Fruit fly (Drosophila melanogaster) whole organism, wandering third instar larva: Measurements from ENCODE around the gene CG17549.

Experiments used
- CG32264 ChIP-seq: fragments of 200-800 bp; sonication (Bioruptor generic); optimal IDR thresholded peaks from 2 replicates; lab custom pipeline; 2016; ENCODE audit warnings: missing biosample characterization, missing genetic modification characterization
- CG9705 ChIP-seq: fragments of 200-800 bp; sonication (Bioruptor generic); optimal IDR thresholded peaks from 2 replicates; lab custom pipeline; 2018; ENCODE audit warnings: missing biosample characterization, mild to moderate bottlenecking, missing genetic modification characterization
- CrebA ChIP-seq: fragments of 200-800 bp; sonication (Bioruptor generic); optimal IDR thresholded peaks from 2 replicates; lab custom pipeline; 2016; ENCODE audit warnings: missing biosample characterization, mild to moderate bottlenecking, missing genetic modification characterization, borderline replicate concordance
- Dif ChIP-seq: fragments of 200-275, 200-300 bp; sonication (Bioruptor generic); optimal IDR thresholded peaks from 2 replicates; lab custom pipeline; 2018; ENCODE audit warnings: missing biosample characterization, missing genetic modification characterization; ENCODE audit not compliant: partially characterized antibody
- HLH106 ChIP-seq: fragments of 200-800 bp; optimal IDR thresholded peaks from 3 replicates; lab custom pipeline; 2019; ENCODE audit warnings: missing biosample characterization, mild to moderate bottlenecking, missing genetic modification characterization, moderate library complexity
- Hnf4 ChIP-seq: fragments of 200-800 bp; sonication (Bioruptor generic); optimal IDR thresholded peaks from 2 replicates; lab custom pipeline; 2016; ENCODE audit warnings: missing biosample characterization, mild to moderate bottlenecking, missing genetic modification characterization
- Hr78 ChIP-seq: fragments of >200 bp; optimal IDR thresholded peaks from 2 replicates; lab custom pipeline; 2017; ENCODE audit warnings: missing biosample characterization, missing genetic modification characterization
- Hr83 ChIP-seq: fragments of 200-300 bp; sonication (Bioruptor generic); optimal IDR thresholded peaks from 2 replicates; lab custom pipeline; 2016; ENCODE audit warnings: missing biosample characterization, mild to moderate bottlenecking, missing genetic modification characterization, moderate library complexity; ENCODE audit not compliant: poor library complexity, severe bottlenecking
- Myc ChIP-seq: fragments of >200 bp; optimal IDR thresholded peaks from 2 replicates; lab custom pipeline; 2017
- N ChIP-seq: fragments of >200 bp; optimal IDR thresholded peaks from 2 replicates; lab custom pipeline; 2018; ENCODE audit warnings: missing biosample characterization, missing external identifiers, missing genetic modification characterization
- OdsH ChIP-seq: fragments of 200-800 bp; sonication (Bioruptor generic); optimal IDR thresholded peaks from 2 replicates; lab custom pipeline; 2016; ENCODE audit warnings: missing biosample characterization, mild to moderate bottlenecking, missing genetic modification characterization
- Rel ChIP-seq, 2 experiments: fragments of 200-800 bp; sonication (Bioruptor generic) in 1 of 2; optimal IDR thresholded peaks; 2 replicates in 1 of 2; 3 replicates in 1 of 2; lab custom pipeline; 2016 to 2019; ENCODE audit warnings: mild to moderate bottlenecking in 2 of 2, missing biosample characterization in 2 of 2, missing genetic modification characterization in 2 of 2, moderate library complexity in 1 of 2
- Vsx2 ChIP-seq: fragments of 200-300, 225-300 bp; sonication (Bioruptor generic); optimal IDR thresholded peaks from 2 replicates; lab custom pipeline; 2018; ENCODE audit warnings: missing biosample characterization, missing genetic modification characterization; ENCODE audit not compliant: partially characterized antibody
- br ChIP-seq: fragments of 200-800 bp; sonication (Bioruptor generic); optimal IDR thresholded peaks from 2 replicates; lab custom pipeline; 2016; ENCODE audit warnings: missing biosample characterization, missing genetic modification characterization
- brk ChIP-seq: fragments of 200-800 bp; sonication (Bioruptor generic); optimal IDR thresholded peaks from 2 replicates; lab custom pipeline; 2016; ENCODE audit warnings: missing biosample characterization, mild to moderate bottlenecking, missing genetic modification characterization
- dl ChIP-seq, 2 experiments: fragments of 175-275, 200-275 bp in 1 of 2; fragments of 200-275 bp in 1 of 2; sonication (Bioruptor generic); optimal IDR thresholded peaks; lab custom pipeline; 2018; ENCODE audit warnings: mild to moderate bottlenecking in 2 of 2, missing biosample characterization in 2 of 2, missing genetic modification characterization in 2 of 2, moderate library complexity in 2 of 2; ENCODE audit not compliant: partially characterized antibody in 2 of 2, insufficient read depth in 1 of 2
- dmrt93B ChIP-seq: fragments of 200-800 bp; sonication (Bioruptor generic); optimal IDR thresholded peaks from 2 replicates; lab custom pipeline; 2018; ENCODE audit warnings: missing biosample characterization, mild to moderate bottlenecking, missing genetic modification characterization
- dsf ChIP-seq: sonication (Bioruptor generic); optimal IDR thresholded peaks from 2 replicates; lab custom pipeline; 2016; ENCODE audit warnings: missing biosample characterization, missing genetic modification characterization, borderline replicate concordance
- foxo ChIP-seq, 2 experiments: fragments of 200-800 bp; sonication (Bioruptor generic); optimal IDR thresholded peaks; 2 replicates in 1 of 2; 3 replicates in 1 of 2; lab custom pipeline; 2016 to 2017; ENCODE audit warnings: missing biosample characterization in 2 of 2, missing genetic modification characterization in 2 of 2
- fru ChIP-seq: fragments of 200-800 bp; sonication (Bioruptor generic); optimal IDR thresholded peaks from 3 replicates; lab custom pipeline; 2016; ENCODE audit warnings: missing biosample characterization, mild to moderate bottlenecking, missing genetic modification characterization
- h ChIP-seq: fragments of 200-800 bp; sonication (Bioruptor generic); optimal IDR thresholded peaks from 3 replicates; lab custom pipeline; 2016; ENCODE audit warnings: missing biosample characterization, mild to moderate bottlenecking, missing genetic modification characterization
- lola ChIP-seq: fragments of >200 bp; optimal IDR thresholded peaks from 2 replicates; lab custom pipeline; 2017; ENCODE audit warnings: missing biosample characterization, missing genetic modification characterization
- pan ChIP-seq: fragments of >200 bp; optimal IDR thresholded peaks from 2 replicates; lab custom pipeline; 2017
- psq ChIP-seq: fragments of 200-800 bp; sonication (Bioruptor generic); optimal IDR thresholded peaks from 3 replicates; lab custom pipeline; 2017; ENCODE audit warnings: missing biosample characterization, mild to moderate bottlenecking, missing genetic modification characterization, moderate library complexity
- rgr ChIP-seq: fragments of 200-800 bp; sonication (Bioruptor generic); optimal IDR thresholded peaks from 3 replicates; lab custom pipeline; 2016; ENCODE audit warnings: missing biosample characterization, mild to moderate bottlenecking, missing genetic modification characterization
- sv ChIP-seq: fragments of 200-800 bp; sonication (Bioruptor generic); optimal IDR thresholded peaks from 3 replicates; lab custom pipeline; 2016; ENCODE audit warnings: missing biosample characterization, missing genetic modification characterization
- tai ChIP-seq: sonication (Bioruptor generic); optimal IDR thresholded peaks from 2 replicates; lab custom pipeline; 2016; ENCODE audit warnings: missing biosample characterization, missing genetic modification characterization
- usp ChIP-seq: fragments of >200 bp; optimal IDR thresholded peaks from 2 replicates; lab custom pipeline; 2017; ENCODE audit warnings: missing biosample characterization, missing genetic modification characterization
- woc ChIP-seq: sonication (Bioruptor generic); optimal IDR thresholded peaks from 2 replicates; lab custom pipeline; 2016; ENCODE audit warnings: missing biosample characterization, mild to moderate bottlenecking, missing genetic modification characterization

Gene CG17549

DNA sequence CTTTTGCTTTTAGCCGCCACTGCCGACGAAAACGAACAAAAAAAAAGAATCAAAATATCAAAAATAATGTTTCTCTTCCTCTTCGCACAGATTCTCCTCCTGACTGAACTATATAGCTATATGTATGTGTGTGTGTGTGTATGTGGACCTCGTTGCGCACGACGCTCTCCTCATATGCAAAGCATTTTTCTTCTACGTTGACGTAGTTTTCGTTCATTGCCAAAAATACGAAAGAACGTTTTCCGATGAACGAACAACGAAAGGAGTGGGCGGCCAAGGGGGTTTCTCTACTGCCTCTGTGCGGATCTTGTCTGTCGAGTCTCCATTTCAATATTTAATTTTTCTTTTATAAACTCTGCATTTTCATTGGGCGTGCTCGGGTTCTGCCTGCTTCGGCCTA lies 14.9 kb upstream of the CG17549 start:
- TF ChIP-seq lola (GFP tag; lab: Kevin White, UChicago) (no peak), dl (GFP tag; optimal IDR thresholded peaks at IDR 0.05; lab: Kevin White, UChicago; ENCODE audit: insufficient read depth in 1 of 2, partially characterized antibody in 2 of 2) (no peak), psq (GFP tag; lab: Kevin White, UChicago) (no peak), Hr78 (GFP tag; lab: Kevin White, UChicago) (no peak), HLH106 (tag; lab: Kevin White, UChicago) (no peak), h (GFP tag; lab: Kevin White, UChicago) (no peak), br (GFP tag; lab: Kevin White, UChicago) (no peak), Rel (GFP tag; optimal IDR thresholded peaks at IDR 0.05; lab: Kevin White, UChicago) (no peak), Rel (tag; optimal IDR thresholded peaks at IDR 0.05; lab: Kevin White, UChicago) (no peak), rgr (GFP tag; lab: Kevin White, UChicago) (no peak), brk (GFP tag; lab: Kevin White, UChicago) (no peak), CG9705 (GFP tag; lab: Kevin White, UChicago) (no peak), Dif (no peak), sv (GFP tag; lab: Kevin White, UChicago) (no peak), woc (GFP tag; lab: Kevin White, UChicago) (no peak), Vsx2 (GFP tag; lab: Kevin White, UChicago) (no peak), foxo (GFP tag; optimal IDR thresholded peaks at IDR 0.05; lab: Kevin White, UChicago) (no peak), N (GFP tag; lab: Kevin White, UChicago) (no peak), CrebA (no peak), usp (GFP tag; lab: Kevin White, UChicago) (no peak)
- TF ChIP-seq, all 38 proteins: peak for 0

DNA sequence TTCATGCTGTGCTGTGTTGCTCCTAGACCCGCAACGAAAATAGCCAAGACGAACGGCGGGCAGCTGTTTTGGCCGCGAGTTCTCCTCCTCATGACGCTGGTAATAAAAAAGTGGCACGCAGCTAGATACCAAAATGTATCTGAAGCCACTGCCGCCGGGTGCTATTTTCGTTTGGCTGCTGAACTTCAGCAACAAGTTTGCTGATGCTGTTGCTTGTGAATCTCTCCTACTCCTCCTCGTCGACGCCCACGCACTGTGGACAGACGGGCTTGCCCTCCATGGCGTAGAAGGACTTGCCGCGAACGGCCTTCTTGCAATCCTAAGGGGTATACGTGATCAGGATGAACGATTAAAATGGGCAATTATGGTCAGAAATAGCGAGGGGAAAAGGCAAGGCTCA lies 13.5 kb upstream of the CG17549 start:
- TF ChIP-seq fru (GFP tag; lab: Kevin White, UChicago) = no peak
- TF ChIP-seq brk (GFP tag; lab: Kevin White, UChicago) = no peak
- TF ChIP-seq dmrt93B (GFP tag; lab: Kevin White, UChicago) = no peak
- no peak for TF ChIP-seq foxo (GFP tag; optimal IDR thresholded peaks at IDR 0.05; lab: Kevin White, UChicago)
- TF ChIP-seq OdsH (GFP tag; lab: Kevin White, UChicago) = no peak
- TF ChIP-seq CG9705 (GFP tag; lab: Kevin White, UChicago) = no peak
- TF ChIP-seq CG32264 = no peak
- no peak for TF ChIP-seq Hnf4 (GFP tag; lab: Kevin White, UChicago)
- no peak for TF ChIP-seq pan

DNA sequence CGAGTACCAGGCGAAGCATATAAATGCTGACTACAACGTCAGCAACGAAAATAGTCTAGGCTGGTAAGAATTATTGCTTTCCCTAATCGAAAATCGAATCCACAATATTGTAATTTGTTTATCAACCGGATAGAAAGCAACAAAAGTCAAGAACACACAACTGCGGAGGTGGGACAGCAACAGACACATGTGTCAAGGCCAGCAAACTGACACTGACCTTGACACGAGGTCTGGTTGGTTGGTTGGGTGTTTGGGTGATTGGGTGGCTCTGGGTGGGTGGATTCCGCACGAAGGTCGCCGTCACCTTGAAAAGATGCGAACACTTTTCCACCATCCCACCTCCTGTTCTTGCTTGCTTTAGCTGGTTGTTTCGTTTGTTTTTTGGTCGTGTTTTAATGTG lies 12.8 kb upstream of the CG17549 start:
- TF ChIP-seq fru (GFP tag; lab: Kevin White, UChicago) = no peak
- no peak for TF ChIP-seq CrebA
- TF ChIP-seq Myc (lab: Kevin White, UChicago) = no peak
- no peak for TF ChIP-seq Rel (GFP tag; optimal IDR thresholded peaks at IDR 0.05; lab: Kevin White, UChicago)
- no peak for TF ChIP-seq Rel (tag; optimal IDR thresholded peaks at IDR 0.05; lab: Kevin White, UChicago)
- no peak for TF ChIP-seq rgr (GFP tag; lab: Kevin White, UChicago)
- TF ChIP-seq tai (GFP tag; lab: Kevin White, UChicago) = no peak
- no peak for TF ChIP-seq br (GFP tag; lab: Kevin White, UChicago)
- TF ChIP-seq dsf (GFP tag; lab: Kevin White, UChicago) = no peak
- no peak for TF ChIP-seq brk (GFP tag; lab: Kevin White, UChicago)
- TF ChIP-seq foxo (GFP tag; optimal IDR thresholded peaks at IDR 0.05; lab: Kevin White, UChicago) = no peak
- no peak for TF ChIP-seq pan

DNA sequence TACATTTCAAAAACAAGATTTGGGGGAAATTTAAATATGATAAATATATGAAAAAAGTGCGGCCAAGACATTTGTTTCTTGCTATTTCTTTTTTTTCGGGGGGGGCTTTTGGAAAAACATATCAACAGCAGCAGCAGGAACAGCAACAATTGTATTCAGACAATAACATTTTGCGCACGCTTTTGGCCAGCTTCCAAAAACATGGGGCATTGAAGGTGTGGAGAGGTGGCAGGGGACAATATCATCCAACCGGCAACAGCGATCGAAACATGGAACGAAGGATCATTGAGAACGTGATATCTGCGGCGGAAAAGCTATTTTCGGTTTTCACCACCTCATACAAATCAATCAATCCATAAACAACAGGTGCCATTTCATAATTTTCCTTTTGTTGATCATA lies 12.0 kb upstream of the CG17549 start:
- TF ChIP-seq Hr83 (no peak), fru (GFP tag; lab: Kevin White, UChicago) (no peak), h (GFP tag; lab: Kevin White, UChicago) (peak; percentile 33), dmrt93B (GFP tag; lab: Kevin White, UChicago) (no peak), rgr (GFP tag; lab: Kevin White, UChicago) (peak; percentile 33), Rel (GFP tag; optimal IDR thresholded peaks at IDR 0.05; lab: Kevin White, UChicago) (no peak), Rel (tag; optimal IDR thresholded peaks at IDR 0.05; lab: Kevin White, UChicago) (no peak), CG32264 (no peak)
